Worm (Caenorhabditis elegans) whole organism, L2 larva: Measurements from ENCODE around the gene C46A5.6.

Experiments used
- F13H6.1 ChIP-seq: sonication (generic microtip); optimal IDR thresholded peaks from 2 replicates; lab custom pipeline; 2016; ENCODE audit warnings: missing genetic modification characterization, missing compliant biosample characterization
- alr-1 ChIP-seq: fragments of 150-350 bp; optimal IDR thresholded peaks from 2 replicates; lab custom pipeline; 2014; ENCODE audit warnings: missing biosample characterization, missing genetic modification characterization
- ceh-16 ChIP-seq: fragments of 150-350 bp; optimal IDR thresholded peaks from 2 replicates; lab custom pipeline; 2014; ENCODE audit warnings: missing biosample characterization, missing genetic modification characterization
- dmd-4 ChIP-seq: sonication (generic microtip); optimal IDR thresholded peaks from 2 replicates; lab custom pipeline; 2017; ENCODE audit warnings: missing biosample characterization, missing genetic modification characterization
- elt-1 ChIP-seq: fragments of 150-350 bp; optimal IDR thresholded peaks from 2 replicates; lab custom pipeline; 2014; ENCODE audit warnings: missing biosample characterization, missing genetic modification characterization
- mdl-1 ChIP-seq, 2 experiments: fragments of 150-350 bp in 1 of 2; sonication (generic microtip) in 1 of 2; optimal IDR thresholded peaks; 2 replicates each; lab custom pipeline; 2017; ENCODE audit warnings: missing biosample characterization in 2 of 2, missing genetic modification characterization in 2 of 2
- snpc-4 ChIP-seq: fragments of 150-350 bp; optimal IDR thresholded peaks from 2 replicates; lab custom pipeline; 2014; ENCODE audit warnings: missing biosample characterization, missing genetic modification characterization
- unc-62 ChIP-seq: fragments of 150-350 bp; optimal IDR thresholded peaks from 2 replicates; lab custom pipeline; 2014; ENCODE audit warnings: missing biosample characterization, missing genetic modification reagents, missing genetic modification characterization

DNA sequence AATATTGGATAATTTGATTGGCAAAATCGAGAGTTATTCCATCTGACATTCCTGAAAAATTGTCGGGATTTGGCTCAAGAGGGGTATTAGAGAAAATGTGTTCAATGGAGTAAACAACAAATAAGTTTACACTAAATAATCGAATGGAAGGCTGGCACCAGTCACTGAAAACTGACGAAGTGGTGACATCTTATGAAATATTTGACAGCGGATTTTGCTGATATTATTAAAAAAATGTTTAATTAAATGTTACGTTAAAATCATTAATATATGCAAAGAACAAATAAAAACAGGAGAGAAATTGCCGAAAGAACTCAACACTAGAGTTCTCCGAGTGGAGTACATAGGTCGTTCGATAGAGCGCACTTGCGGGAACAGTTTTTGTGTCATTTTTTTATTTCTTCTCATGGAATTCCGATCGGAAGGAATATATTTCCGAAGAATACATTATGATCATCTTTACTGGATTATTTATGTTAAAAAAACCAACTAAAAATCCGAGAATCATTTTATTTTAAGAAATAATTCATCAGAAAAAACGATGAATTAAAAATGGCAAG lies 21.9 kb upstream of the C46A5.6 start, which contains the start of gene tag-322:
- TF ChIP-seq dmd-4 (tag; lab: Kevin White, UChicago) (no peak), F13H6.1 (tag; lab: Kevin White, UChicago) (peak; percentile 74), ceh-16 (tag; lab: Kevin White, UChicago) (no peak), elt-1 (tag; lab: Kevin White, UChicago) (no peak), mdl-1 (tag; optimal IDR thresholded peaks at IDR 0.05; lab: Kevin White, UChicago) (no peak), unc-62 (GFP tag; lab: Kevin White, UChicago) (no peak), alr-1 (tag; lab: Kevin White, UChicago) (no peak), snpc-4 (tag; lab: Kevin White, UChicago) (no peak)
